Worm (Caenorhabditis elegans): ENCODE measurements around the gene ZK1240.2.

- TF ChIP-seq F13H6.1 (tag; optimal IDR thresholded peaks at IDR 0.05), result no peak
- no peak for TF ChIP-seq mdl-1 (tag; optimal IDR thresholded peaks at IDR 0.05)
- no peak for TF ChIP-seq lsy-2 (tag; optimal IDR thresholded peaks at IDR 0.05)
- TF ChIP-seq egl-27 (tag; optimal IDR thresholded peaks at IDR 0.05), result no peak
- no peak for TF ChIP-seq ama-1 (optimal IDR thresholded peaks at IDR 0.05)
- TF ChIP-seq unc-62 (GFP tag; optimal IDR thresholded peaks at IDR 0.05), result no peak
- TF ChIP-seq zag-1 (tag; optimal IDR thresholded peaks at IDR 0.05), result no peak
Observed at ce11 chrII:2322857-2323518, at the start of gene ZK1240.2, which contains the start of gene ZK1240.6.

Measured in whole organism, L2 larva.